Fruit fly (Drosophila melanogaster) whole organism, embryonic: ENCODE data around the gene Rad60.

Experiments
- Adf1 ChIP-seq: fragments of 200-800 bp; sonication (Bioruptor generic); IDR thresholded peaks from 2 replicates; pipeline ENCODE4 v1.3.6; 2022; ENCODE audit warnings: missing biosample characterization, missing genetic modification characterization
- Atf6 ChIP-seq: fragments of 200-800 bp; sonication (Bioruptor generic); IDR thresholded peaks from 2 replicates; pipeline ENCODE4 v1.3.6; 2022; ENCODE audit warnings: missing biosample characterization, missing genetic modification characterization
- CG11504 ChIP-seq: fragments of 200-800 bp; sonication (Bioruptor generic); optimal IDR thresholded peaks from 3 replicates; lab custom pipeline; 2019; ENCODE audit warnings: missing biosample characterization, mild to moderate bottlenecking, missing genetic modification characterization, moderate library complexity
- CG11560 ChIP-seq: fragments of 200-800 bp; sonication (Bioruptor generic); IDR thresholded peaks from 3 replicates; pipeline ENCODE4 v1.3.6; 2022; ENCODE audit warnings: missing biosample characterization, missing genetic modification characterization
- CG11695 ChIP-seq: fragments of 200-800 bp; sonication (Bioruptor generic); IDR thresholded peaks from 3 replicates; pipeline ENCODE4 v1.3.6; 2022; ENCODE audit warnings: missing biosample characterization, missing genetic modification characterization
- CG11696 ChIP-seq: fragments of 200-800 bp; sonication (Bioruptor generic); IDR thresholded peaks from 2 replicates; pipeline ENCODE4 v1.3.6; 2022; ENCODE audit warnings: missing biosample characterization, missing genetic modification characterization
- CG12071 ChIP-seq: fragments of 200-800 bp; sonication (Bioruptor generic); optimal IDR thresholded peaks from 3 replicates; lab custom pipeline; 2018; ENCODE audit warnings: missing biosample characterization, mild to moderate bottlenecking, missing genetic modification characterization
- CG13775 ChIP-seq: fragments of 200-800 bp; sonication (Bioruptor generic); optimal IDR thresholded peaks from 3 replicates; lab custom pipeline; 2017; ENCODE audit warnings: missing biosample characterization, mild to moderate bottlenecking, missing genetic modification characterization
- CG13894 ChIP-seq: fragments of 200-800 bp; sonication (Bioruptor generic); optimal IDR thresholded peaks from 3 replicates; lab custom pipeline; 2018; ENCODE audit warnings: missing biosample characterization, mild to moderate bottlenecking, missing genetic modification characterization, moderate library complexity
- CG15269 ChIP-seq: fragments of 200-800 bp; sonication (Bioruptor generic); optimal IDR thresholded peaks from 2 replicates; lab custom pipeline; 2018; ENCODE audit warnings: missing biosample characterization, mild to moderate bottlenecking, missing genetic modification characterization, moderate library complexity
- CG17361 ChIP-seq: fragments of 200-800 bp; sonication (Bioruptor generic); IDR thresholded peaks from 3 replicates; pipeline ENCODE4 v1.3.6; 2022; ENCODE audit warnings: missing biosample characterization, missing genetic modification characterization
- CG17829 ChIP-seq: fragments of 200-800 bp; optimal IDR thresholded peaks from 2 replicates; lab custom pipeline; 2019; ENCODE audit warnings: missing biosample characterization, mild to moderate bottlenecking, missing genetic modification characterization, moderate library complexity
- CG2199 ChIP-seq: fragments of 200-800 bp; sonication (Bioruptor generic); IDR thresholded peaks from 3 replicates; pipeline ENCODE4 v1.3.6; 2022; ENCODE audit warnings: missing biosample characterization, missing genetic modification characterization
- CG32767 ChIP-seq: fragments of 200-800 bp; sonication (Bioruptor generic); IDR thresholded peaks from 2 replicates; pipeline ENCODE4 v1.3.6; 2022; ENCODE audit warnings: missing biosample characterization, missing genetic modification characterization
- CG3407 ChIP-seq: fragments of 200-800 bp; sonication (Bioruptor generic); optimal IDR thresholded peaks from 2 replicates; lab custom pipeline; 2018; ENCODE audit warnings: missing biosample characterization, mild to moderate bottlenecking, missing genetic modification characterization
- CG4328 ChIP-seq: fragments of 200-800 bp; sonication (Bioruptor generic); optimal IDR thresholded peaks from 3 replicates; lab custom pipeline; 2017; ENCODE audit warnings: missing biosample characterization, missing genetic modification reagents, missing genetic modification characterization
- CG7839 ChIP-seq: fragments of 200-800 bp; sonication (Bioruptor generic); optimal IDR thresholded peaks from 3 replicates; lab custom pipeline; 2018; ENCODE audit warnings: missing biosample characterization, mild to moderate bottlenecking, missing genetic modification characterization, moderate library complexity
- CG8089 ChIP-seq: fragments of 200-800 bp; sonication (Bioruptor generic); optimal IDR thresholded peaks from 3 replicates; lab custom pipeline; 2016; ENCODE audit warnings: missing biosample characterization, missing genetic modification characterization
- CG8290 ChIP-seq, 3 experiments: fragments of 200-800 bp; sonication (Bioruptor generic); optimal IDR thresholded peaks; 2 replicates each; lab custom pipeline; 2016 to 2019; ENCODE audit warnings: missing biosample characterization in 3 of 3, missing genetic modification characterization in 3 of 3, mild to moderate bottlenecking in 2 of 3, moderate library complexity in 1 of 3
- CG8924 ChIP-seq: fragments of 200-800 bp; optimal IDR thresholded peaks from 3 replicates; lab custom pipeline; 2019; ENCODE audit warnings: missing biosample characterization, mild to moderate bottlenecking, missing genetic modification characterization, moderate library complexity
- CkIIα-i1 ChIP-seq: fragments of 200-800 bp; sonication (Bioruptor generic); IDR thresholded peaks from 2 replicates; pipeline ENCODE4 v1.3.6; 2022; ENCODE audit warnings: missing biosample characterization, missing genetic modification characterization
- D19A ChIP-seq: fragments of 200-800 bp; optimal IDR thresholded peaks from 3 replicates; lab custom pipeline; 2019; ENCODE audit warnings: missing biosample characterization, mild to moderate bottlenecking, missing genetic modification characterization, moderate library complexity
- D19B ChIP-seq: fragments of 200-800 bp; sonication (Bioruptor generic); optimal IDR thresholded peaks from 2 replicates; lab custom pipeline; 2017; ENCODE audit warnings: missing biosample characterization, mild to moderate bottlenecking, missing genetic modification characterization
- Ets65A ChIP-seq: fragments of 200-800 bp; sonication (Bioruptor generic); peaks from one replicate; lab custom pipeline; 2016; ENCODE audit warnings: missing biosample characterization, missing genetic modification characterization
- Fer3 ChIP-seq: fragments of 200-800 bp; sonication (Bioruptor generic); optimal IDR thresholded peaks from 2 replicates; lab custom pipeline; 2018; ENCODE audit warnings: missing biosample characterization, mild to moderate bottlenecking, missing genetic modification characterization, moderate library complexity
- Gsc ChIP-seq: fragments of 200-800 bp; sonication (Bioruptor generic); IDR thresholded peaks from 2 replicates; pipeline ENCODE4 v1.3.6; 2022; ENCODE audit warnings: missing biosample characterization, missing genetic modification characterization
- Hr51 ChIP-seq, 2 experiments: fragments of 200-800 bp; sonication (Bioruptor generic); optimal IDR thresholded peaks; 2 replicates in 1 of 2; 3 replicates in 1 of 2; lab custom pipeline; 2016 to 2018; ENCODE audit warnings: missing biosample characterization in 2 of 2, missing genetic modification characterization in 2 of 2, mild to moderate bottlenecking in 1 of 2, moderate library complexity in 1 of 2
- Lhr ChIP-seq: fragments of 200-800 bp; sonication (Bioruptor generic); optimal IDR thresholded peaks from 3 replicates; lab custom pipeline; 2017; ENCODE audit warnings: mild to moderate bottlenecking, missing biosample characterization, missing genetic modification reagents, missing genetic modification characterization
- Lpt ChIP-seq: fragments of >200 bp; optimal IDR thresholded peaks from 2 replicates; lab custom pipeline; 2018; ENCODE audit warnings: missing biosample characterization, missing genetic modification characterization
- Pdp1 ChIP-seq, 2 experiments: fragments of 200-800 bp; sonication (Bioruptor generic); optimal IDR thresholded peaks; 3 replicates each; lab custom pipeline; 2016; ENCODE audit warnings: missing biosample characterization in 2 of 2, missing genetic modification characterization in 2 of 2, mild to moderate bottlenecking in 1 of 2, moderate library complexity in 1 of 2
- Ptx1 ChIP-seq: fragments of 200-800 bp; sonication (Bioruptor generic); IDR thresholded peaks from 2 replicates; pipeline ENCODE4 v1.3.6; 2022; ENCODE audit warnings: missing biosample characterization, missing genetic modification characterization
- Sry-β ChIP-seq: fragments of 200-800 bp; sonication (Bioruptor generic); optimal IDR thresholded peaks from 2 replicates; lab custom pipeline; 2018; ENCODE audit warnings: missing biosample characterization, mild to moderate bottlenecking, missing genetic modification characterization, moderate library complexity
- YL-1 ChIP-seq: fragments of 200-800 bp; sonication (Bioruptor generic); optimal IDR thresholded peaks from 3 replicates; lab custom pipeline; 2017; ENCODE audit warnings: missing biosample characterization, mild to moderate bottlenecking, missing genetic modification characterization
- ato ChIP-seq: fragments of 200-800 bp; sonication (Bioruptor generic); IDR thresholded peaks from 2 replicates; pipeline ENCODE4 v1.3.6; 2022; ENCODE audit warnings: missing biosample characterization, missing genetic modification characterization; ENCODE audit not compliant: partially characterized antibody
- chinmo ChIP-seq: fragments of 200-800 bp; sonication (Bioruptor generic); IDR thresholded peaks from 4 replicates; pipeline ENCODE4 v1.3.6; 2022; ENCODE audit warnings: missing biosample characterization, missing genetic modification characterization; ENCODE audit not compliant: partially characterized antibody
- chm ChIP-seq: fragments of 200-800 bp; sonication (Bioruptor generic); IDR thresholded peaks from 2 replicates; pipeline ENCODE4 v1.3.6; 2022; ENCODE audit warnings: missing biosample characterization, missing genetic modification characterization
- ci ChIP-seq: fragments of 200-800 bp; sonication (Bioruptor generic); IDR thresholded peaks from 3 replicates; pipeline ENCODE4 v1.3.6; 2022; ENCODE audit warnings: missing biosample characterization, missing genetic modification characterization
- dan ChIP-seq: fragments of 200-800 bp; sonication (Bioruptor generic); IDR thresholded peaks from 2 replicates; pipeline ENCODE4 v1.3.6; 2022; ENCODE audit warnings: missing biosample characterization, missing genetic modification characterization
- dati ChIP-seq: fragments of 200-800 bp; sonication (Bioruptor generic); IDR thresholded peaks from 2 replicates; pipeline ENCODE4 v1.3.6; 2022; ENCODE audit warnings: missing biosample characterization, missing genetic modification characterization
- gfzf ChIP-seq: fragments of 200-800 bp; sonication (Bioruptor generic); optimal IDR thresholded peaks from 2 replicates; lab custom pipeline; 2016; ENCODE audit warnings: missing biosample characterization, mild to moderate bottlenecking, missing genetic modification characterization, moderate library complexity
- gsb-n ChIP-seq: fragments of 200-800 bp; sonication (Bioruptor generic); optimal IDR thresholded peaks from 3 replicates; lab custom pipeline; 2018; ENCODE audit warnings: missing biosample characterization, mild to moderate bottlenecking, missing genetic modification characterization
- hb ChIP-seq: fragments of 200-800 bp; sonication (Bioruptor generic); IDR thresholded peaks from 3 replicates; pipeline ENCODE4 v1.3.6; 2022; ENCODE audit warnings: missing biosample characterization, missing genetic modification characterization; ENCODE audit not compliant: partially characterized antibody
- hkb ChIP-seq, 2 experiments: fragments of 200-800 bp in 1 of 2; fragments of >200 bp in 1 of 2; sonication (Bioruptor generic) in 1 of 2; IDR thresholded peaks in 1 of 2; optimal IDR thresholded peaks in 1 of 2; 2 replicates each; pipeline versions ENCODE4 v1.3.6 to Lab custom; 2017 to 2022; ENCODE audit warnings: missing biosample characterization in 1 of 2, missing genetic modification characterization in 1 of 2
- hth ChIP-seq: fragments of >200 bp; optimal IDR thresholded peaks from 2 replicates; lab custom pipeline; 2017; ENCODE audit warnings: inconsistent platforms
- mam ChIP-seq: fragments of 200-800 bp; sonication (Bioruptor generic); optimal IDR thresholded peaks from 3 replicates; lab custom pipeline; 2016; ENCODE audit warnings: missing biosample characterization, missing genetic modification characterization
- mld ChIP-seq: fragments of 200-800 bp; sonication (Bioruptor generic); IDR thresholded peaks from 3 replicates; pipeline ENCODE4 v1.3.6; 2022; ENCODE audit warnings: missing biosample characterization, missing genetic modification characterization; ENCODE audit not compliant: partially characterized antibody
- pfk ChIP-seq: fragments of 200-800 bp; sonication (Bioruptor generic); optimal IDR thresholded peaks from 2 replicates; lab custom pipeline; 2018; ENCODE audit warnings: missing biosample characterization, mild to moderate bottlenecking, missing genetic modification characterization, moderate library complexity
- tin ChIP-seq: fragments of 200-800 bp; sonication (Bioruptor generic); optimal IDR thresholded peaks from 3 replicates; lab custom pipeline; 2016; ENCODE audit warnings: missing biosample characterization, missing genetic modification characterization
- wor ChIP-seq: fragments of 200-800 bp; sonication (Bioruptor generic); IDR thresholded peaks from 2 replicates; pipeline ENCODE4 v1.3.6; 2022; ENCODE audit warnings: missing biosample characterization, missing genetic modification characterization
- zfh1 ChIP-seq: fragments of 200-800 bp; sonication (Bioruptor generic); IDR thresholded peaks from 3 replicates; pipeline ENCODE4 v1.3.6; 2022; ENCODE audit warnings: missing biosample characterization, missing genetic modification characterization

Gene Rad60

DNA sequence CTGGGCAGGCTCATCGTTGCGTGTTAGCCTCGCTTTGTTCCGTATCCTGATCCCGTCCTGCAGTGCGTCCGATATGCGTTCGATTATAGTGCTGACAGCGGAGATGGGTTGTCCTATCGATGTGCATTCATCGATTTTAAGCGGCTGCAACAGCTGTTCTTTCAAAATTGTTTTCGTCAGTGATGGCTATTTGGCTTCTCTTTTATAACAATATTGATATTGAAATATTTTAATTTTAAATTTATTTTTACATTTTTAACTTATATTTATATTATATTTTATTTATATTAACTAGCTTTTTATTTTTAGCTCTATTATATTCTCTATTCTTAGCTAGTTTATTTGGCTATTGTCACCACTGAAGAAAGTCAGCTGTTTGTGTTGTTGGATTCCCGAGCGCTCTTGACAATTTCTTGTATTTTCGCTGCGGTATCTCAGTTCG is 6.7 kb upstream of the Rad60 start, which contains the start of the genes wda and Pex11c (continued):
- TF ChIP-seq pfk (no peak), Lhr (GFP tag; lab: Kevin White, UChicago) (peak; percentile 35), CG2199 (GFP tag; lab: Robert Waterston, UW) (no peak), CG11695 (GFP tag; lab: Robert Waterston, UW) (peak; percentile 90), CG4328 (GFP tag; lab: Kevin White, UChicago) (peak; percentile 55), Ets65A (GFP tag; lab: Kevin White, UChicago) (no peak), wor (GFP tag; lab: Robert Waterston, UW) (peak; percentile 72), dati (GFP tag; lab: Robert Waterston, UW) (no peak), CG8089 (GFP tag; lab: Kevin White, UChicago) (no peak), CG15269 (peak; percentile 91), CG11560 (tag; lab: Robert Waterston, UW) (no peak; the same call in 2 of the 3 replicates), Hr51 (GFP tag; optimal IDR thresholded peaks at IDR 0.05; lab: Kevin White, UChicago) (peak; percentile 56 to 92), chm (GFP tag; lab: Robert Waterston, UW) (no peak), chinmo (GFP tag; lab: Robert Waterston, UW) (no peak), dan (no peak), ci (GFP tag; lab: Robert Waterston, UW) (peak; percentile 78; the same call in 2 of the 3 replicates), CG3407 (GFP tag; lab: Kevin White, UChicago) (peak; percentile 82), CG12071 (no peak), hb (GFP tag; lab: Robert Waterston, UW) (no peak; the same call in 2 of the 3 replicates), hth (lab: Kevin White, UChicago) (no peak), mam (GFP tag; lab: Kevin White, UChicago) (no peak), D19A (tag; lab: Kevin White, UChicago) (peak; percentile 79), hkb (optimal IDR thresholded peaks at IDR 0.05; lab: Kevin White, UChicago) (no peak), hkb (GFP tag; IDR thresholded peaks at IDR 0.05; lab: Robert Waterston, UW) (peak; percentile 88), mld (GFP tag; lab: Robert Waterston, UW) (no peak), CG17829 (tag; lab: Kevin White, UChicago) (peak; percentile 96), Atf6 (GFP tag; lab: Robert Waterston, UW) (peak; percentile 77), CG17361 (peak; percentile 95), zfh1 (GFP tag; lab: Robert Waterston, UW) (peak; percentile 88), CG11696 (GFP tag; lab: Robert Waterston, UW) (peak; percentile 72), ato (GFP tag; lab: Robert Waterston, UW) (peak; percentile 44; the same call in 1 of the 2 replicates), CG13894 (no peak), Fer3 (tag; lab: Kevin White, UChicago) (peak; percentile 77), CG7839 (peak; percentile 89), tin (peak; percentile 65), gfzf (no peak), CkIIα-i1 (GFP tag; lab: Robert Waterston, UW) (no peak), Ptx1 (GFP tag; lab: Robert Waterston, UW) (peak; percentile 95), CG13775 (GFP tag; lab: Kevin White, UChicago) (peak; percentile 93), Gsc (GFP tag; lab: Robert Waterston, UW) (no peak), Lpt (GFP tag; lab: Kevin White, UChicago) (no peak), Adf1 (GFP tag; lab: Robert Waterston, UW) (peak; percentile 59), gsb-n (tag; lab: Kevin White, UChicago) (peak; percentile 95), Sry-β (GFP tag; lab: Kevin White, UChicago) (peak; percentile 98), Pdp1 (GFP tag; optimal IDR thresholded peaks at IDR 0.05; lab: Kevin White, UChicago) (peak in 1 of 2 experiments; percentile 2), CG32767 (GFP tag; lab: Robert Waterston, UW) (peak; percentile 88; the same call in 1 of the 2 replicates), CG11504 (no peak), D19B (GFP tag; lab: Kevin White, UChicago) (peak; percentile 44), CG8924 (peak; percentile 91), CG8290 (GFP tag; optimal IDR thresholded peaks at IDR 0.05; lab: Kevin White, UChicago) (peak; percentile 30), CG8290 (tag; optimal IDR thresholded peaks at IDR 0.05; lab: Kevin White, UChicago) (no peak), YL-1 (GFP tag; lab: Kevin White, UChicago) (peak; percentile 71)
